Worm (Caenorhabditis elegans): ENCODE results near the gene Y25C1A.13.

ce11 chrII:3149521-3150190, 38.6 kb upstream of the Y25C1A.13 start, which contains the start of the genes T10D4.11 and T10D4.1:
- TF ChIP-seq dpl-1 (GFP tag; optimal IDR thresholded peaks at IDR 0.05), result no peak
- no peak for TF ChIP-seq F39B2.1 (GFP tag; IDR thresholded peaks at IDR 0.05)
- no peak for TF ChIP-seq unc-62 (GFP tag; optimal IDR thresholded peaks at IDR 0.05)
- no peak for TF ChIP-seq Y95B8A.8 (GFP tag; IDR thresholded peaks at IDR 0.05)
- no peak for TF ChIP-seq repo-1 (tag; optimal IDR thresholded peaks at IDR 0.05)

Data from whole organism, young adult.